Fruit fly (Drosophila melanogaster) S2 (cell line): ENCODE results near the gene TwdlP.

Source experiments
- CG8478 ChIP-seq: fragments of >200 bp; optimal IDR thresholded peaks from 2 replicates; lab custom pipeline; 2018
- CTCF ChIP-seq, 2 experiments: fragments of >200 bp; optimal IDR thresholded peaks; 2 replicates each; lab custom pipeline; 2018

DNA sequence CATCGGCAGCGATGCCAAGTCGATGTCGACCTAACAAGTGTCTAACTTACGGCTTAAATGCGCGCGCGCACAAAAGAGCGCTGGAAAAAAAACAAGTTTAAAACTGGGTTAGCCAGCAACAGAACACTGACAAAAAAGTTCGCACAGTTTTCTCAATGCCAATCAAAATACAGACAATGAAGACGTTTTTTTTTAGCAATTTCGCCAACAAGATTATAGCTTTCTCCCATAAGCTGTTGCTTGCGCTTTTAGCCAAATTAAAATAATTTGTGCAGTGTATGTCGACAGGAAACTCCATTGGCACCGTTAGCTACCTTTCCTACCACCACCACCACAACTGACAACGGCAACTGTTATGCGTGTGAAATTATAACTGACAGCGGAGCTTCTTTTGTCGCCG lies 33.4 kb upstream of the TwdlP start:
- TF ChIP-seq CTCF (optimal IDR thresholded peaks at IDR 0.05; lab: Kevin White, UChicago) (no peak), CG8478 (lab: Kevin White, UChicago) (no peak)
